Fruit fly (Drosophila melanogaster) whole organism, embryonic: ENCODE results near the gene CG34300.
A peak's percentile ranks its signal among the peaks of the same experiment; 100 is the strongest.

ENCODE experiments used
- CG10147 ChIP-seq: fragments of 200-800 bp; sonication (Bioruptor generic); optimal IDR thresholded peaks from 2 replicates; lab custom pipeline; 2019; ENCODE audit warnings: missing biosample characterization, mild to moderate bottlenecking, missing genetic modification characterization, moderate library complexity
- CG10543 ChIP-seq: fragments of 200-800 bp; sonication (Bioruptor generic); optimal IDR thresholded peaks from 3 replicates; lab custom pipeline; 2017; ENCODE audit warnings: missing biosample characterization, mild to moderate bottlenecking, missing genetic modification characterization, moderate library complexity
- CG10979 ChIP-seq: fragments of 200-800 bp; sonication (Bioruptor generic); optimal IDR thresholded peaks from 2 replicates; lab custom pipeline; 2018; ENCODE audit warnings: missing biosample characterization, mild to moderate bottlenecking, missing genetic modification characterization, moderate library complexity
- CG11247 ChIP-seq: fragments of 200-800 bp; sonication (Bioruptor generic); IDR thresholded peaks from 2 replicates; pipeline ENCODE4 v1.3.6; 2022; ENCODE audit warnings: missing biosample characterization, missing genetic modification characterization
- CG14710 ChIP-seq: fragments of 200-800 bp; sonication (Bioruptor generic); optimal IDR thresholded peaks from 3 replicates; lab custom pipeline; 2019; ENCODE audit warnings: missing biosample characterization, mild to moderate bottlenecking, missing genetic modification characterization, moderate library complexity
- CG15269 ChIP-seq: fragments of 200-800 bp; sonication (Bioruptor generic); optimal IDR thresholded peaks from 2 replicates; lab custom pipeline; 2018; ENCODE audit warnings: missing biosample characterization, mild to moderate bottlenecking, missing genetic modification characterization, moderate library complexity
- CG15601 ChIP-seq: fragments of 200-800 bp; sonication (Bioruptor generic); optimal IDR thresholded peaks from 3 replicates; lab custom pipeline; 2019; ENCODE audit warnings: missing biosample characterization, mild to moderate bottlenecking, missing genetic modification characterization, moderate library complexity
- CG1603 ChIP-seq: fragments of 200-800 bp; sonication (Bioruptor generic); optimal IDR thresholded peaks from 2 replicates; lab custom pipeline; 2019; ENCODE audit warnings: missing biosample characterization, mild to moderate bottlenecking, missing genetic modification characterization, moderate library complexity
- CG17328 ChIP-seq: fragments of 200-800 bp; sonication (Bioruptor generic); IDR thresholded peaks from 2 replicates; pipeline ENCODE4 v1.3.6; 2022; ENCODE audit warnings: missing biosample characterization, missing genetic modification characterization
- CG17361 ChIP-seq: fragments of 200-800 bp; sonication (Bioruptor generic); IDR thresholded peaks from 3 replicates; pipeline ENCODE4 v1.3.6; 2022; ENCODE audit warnings: missing biosample characterization, missing genetic modification characterization
- CG17568 ChIP-seq: fragments of 200-800 bp; sonication (Bioruptor generic); optimal IDR thresholded peaks from 2 replicates; lab custom pipeline; 2018; ENCODE audit warnings: missing biosample characterization, mild to moderate bottlenecking, missing genetic modification characterization, moderate library complexity
- CG18764 ChIP-seq: fragments of 200-800 bp; sonication (Bioruptor generic); optimal IDR thresholded peaks from 3 replicates; lab custom pipeline; 2016; ENCODE audit warnings: missing biosample characterization, missing genetic modification characterization
- CG2712 ChIP-seq: fragments of 200-800 bp; optimal IDR thresholded peaks from 3 replicates; lab custom pipeline; 2019; ENCODE audit warnings: missing biosample characterization, mild to moderate bottlenecking, missing genetic modification characterization, moderate library complexity
- CG31388 ChIP-seq: fragments of 200-800 bp; sonication (Bioruptor generic); optimal IDR thresholded peaks from 2 replicates; lab custom pipeline; 2016; ENCODE audit warnings: missing biosample characterization, missing genetic modification characterization
- CG33557 ChIP-seq: fragments of 200-800 bp; sonication (Bioruptor generic); optimal IDR thresholded peaks from 2 replicates; lab custom pipeline; 2019; ENCODE audit warnings: missing biosample characterization, mild to moderate bottlenecking, missing genetic modification characterization, moderate library complexity
- CG42726 ChIP-seq: fragments of 200-800 bp; sonication (Bioruptor generic); IDR thresholded peaks from 2 replicates; pipeline ENCODE4 v1.3.6; 2022; ENCODE audit warnings: missing biosample characterization, missing genetic modification characterization; ENCODE audit not compliant: partially characterized antibody
- CG5245 ChIP-seq: fragments of 200-800 bp; sonication (Bioruptor generic); optimal IDR thresholded peaks from 3 replicates; lab custom pipeline; 2016; ENCODE audit warnings: missing biosample characterization, missing genetic modification characterization
- CG5953 ChIP-seq: fragments of 200-800 bp; sonication (Bioruptor generic); IDR thresholded peaks from 2 replicates; pipeline ENCODE4 v1.3.6; 2022; ENCODE audit warnings: missing biosample characterization, missing genetic modification characterization
- CG9727 ChIP-seq: fragments of 200-800 bp; sonication (Bioruptor generic); optimal IDR thresholded peaks from 3 replicates; lab custom pipeline; 2017; ENCODE audit warnings: missing biosample characterization, mild to moderate bottlenecking, missing genetic modification characterization
- Dad ChIP-seq: fragments of 200-800 bp; sonication (Bioruptor generic); optimal IDR thresholded peaks from 3 replicates; lab custom pipeline; 2016; ENCODE audit warnings: missing biosample characterization, missing genetic modification characterization
- Deaf1 ChIP-seq: fragments of 200-800 bp; optimal IDR thresholded peaks from 3 replicates; lab custom pipeline; 2019; ENCODE audit warnings: missing biosample characterization, mild to moderate bottlenecking, missing genetic modification characterization, moderate library complexity
- Dek ChIP-seq: fragments of 200-800 bp; sonication (Bioruptor generic); optimal IDR thresholded peaks from 3 replicates; lab custom pipeline; 2019; ENCODE audit warnings: missing biosample characterization, mild to moderate bottlenecking, missing genetic modification characterization, moderate library complexity
- E2f1 ChIP-seq: fragments of 200-800 bp; sonication (Bioruptor generic); IDR thresholded peaks from 2 replicates; pipeline ENCODE4 v1.3.6; 2022; ENCODE audit warnings: missing biosample characterization, missing genetic modification characterization
- Fer3 ChIP-seq: fragments of 200-800 bp; sonication (Bioruptor generic); optimal IDR thresholded peaks from 2 replicates; lab custom pipeline; 2018; ENCODE audit warnings: missing biosample characterization, mild to moderate bottlenecking, missing genetic modification characterization, moderate library complexity
- Hr51 ChIP-seq, 2 experiments: fragments of 200-800 bp; sonication (Bioruptor generic); optimal IDR thresholded peaks; 2 replicates in 1 of 2; 3 replicates in 1 of 2; lab custom pipeline; 2016 to 2018; ENCODE audit warnings: missing biosample characterization in 2 of 2, missing genetic modification characterization in 2 of 2, mild to moderate bottlenecking in 1 of 2, moderate library complexity in 1 of 2
- Lhr ChIP-seq: fragments of 200-800 bp; sonication (Bioruptor generic); optimal IDR thresholded peaks from 3 replicates; lab custom pipeline; 2017; ENCODE audit warnings: mild to moderate bottlenecking, missing biosample characterization, missing genetic modification reagents, missing genetic modification characterization
- MBD-R2 ChIP-seq: fragments of 200-800 bp; sonication (Bioruptor generic); IDR thresholded peaks from 2 replicates; pipeline ENCODE4 v1.3.6; 2022; ENCODE audit warnings: missing biosample characterization, missing genetic modification characterization
- Oaz ChIP-seq: fragments of 200-800 bp; sonication (Bioruptor generic); IDR thresholded peaks from 2 replicates; pipeline ENCODE4 v1.3.6; 2022; ENCODE audit warnings: missing biosample characterization, missing genetic modification characterization
- Ravus ChIP-seq: fragments of 200-800 bp; sonication (Bioruptor generic); IDR thresholded peaks from 2 replicates; pipeline ENCODE4 v1.3.6; 2022; ENCODE audit warnings: missing biosample characterization, missing genetic modification characterization
- Six4 ChIP-seq: fragments of 200-800 bp; sonication (Bioruptor generic); optimal IDR thresholded peaks from 2 replicates; lab custom pipeline; 2016; ENCODE audit warnings: missing biosample characterization, missing genetic modification characterization
- Sox102F ChIP-seq: fragments of 200-800 bp; sonication (Bioruptor generic); optimal IDR thresholded peaks from 2 replicates; lab custom pipeline; 2018; ENCODE audit warnings: missing biosample characterization, mild to moderate bottlenecking, missing genetic modification characterization, moderate library complexity
- YL-1 ChIP-seq: fragments of 200-800 bp; sonication (Bioruptor generic); optimal IDR thresholded peaks from 3 replicates; lab custom pipeline; 2017; ENCODE audit warnings: missing biosample characterization, mild to moderate bottlenecking, missing genetic modification characterization
- aop ChIP-seq: fragments of 200-800 bp; sonication (Bioruptor generic); IDR thresholded peaks from 2 replicates; pipeline ENCODE4 v1.3.6; 2022; ENCODE audit warnings: missing biosample characterization, missing genetic modification characterization
- ara ChIP-seq: fragments of 200-800 bp; sonication (Bioruptor generic); IDR thresholded peaks from 2 replicates; pipeline ENCODE4 v1.3.6; 2022; ENCODE audit warnings: missing biosample characterization, missing genetic modification characterization
- bcd ChIP-seq: fragments of 200-800 bp; sonication (Bioruptor generic); optimal IDR thresholded peaks from 2 replicates; lab custom pipeline; 2017; ENCODE audit warnings: missing biosample characterization, mild to moderate bottlenecking, missing genetic modification characterization
- bsh ChIP-seq, 2 experiments: fragments of 200-800 bp; sonication (Bioruptor generic); optimal IDR thresholded peaks; 2 replicates each; lab custom pipeline; 2017 to 2018; ENCODE audit warnings: mild to moderate bottlenecking in 2 of 2, missing biosample characterization in 2 of 2, missing genetic modification characterization in 2 of 2, moderate library complexity in 1 of 2
- caup ChIP-seq: fragments of 200-800 bp; sonication (Bioruptor generic); optimal IDR thresholded peaks from 3 replicates; lab custom pipeline; 2017; ENCODE audit warnings: missing biosample characterization, mild to moderate bottlenecking, missing genetic modification characterization, moderate library complexity; ENCODE audit not compliant: severe bottlenecking
- ci ChIP-seq: fragments of 200-800 bp; sonication (Bioruptor generic); IDR thresholded peaks from 3 replicates; pipeline ENCODE4 v1.3.6; 2022; ENCODE audit warnings: missing biosample characterization, missing genetic modification characterization
- dmrt99B ChIP-seq: fragments of 200-800 bp; sonication (Bioruptor generic); optimal IDR thresholded peaks from 2 replicates; lab custom pipeline; 2018; ENCODE audit warnings: missing biosample characterization, mild to moderate bottlenecking, missing genetic modification characterization, moderate library complexity
- en ChIP-seq: fragments of 200-800 bp; sonication (Bioruptor generic); optimal IDR thresholded peaks from 2 replicates; lab custom pipeline; 2016; ENCODE audit warnings: missing biosample characterization, missing genetic modification characterization
- grau ChIP-seq: fragments of 200-800 bp; optimal IDR thresholded peaks from 3 replicates; lab custom pipeline; 2019; ENCODE audit warnings: missing biosample characterization, mild to moderate bottlenecking, missing genetic modification characterization, moderate library complexity
- grn ChIP-seq: fragments of 200-800 bp; sonication (Bioruptor generic); optimal IDR thresholded peaks from 3 replicates; lab custom pipeline; 2017; ENCODE audit warnings: missing biosample characterization, missing genetic modification characterization
- luna ChIP-seq: fragments of 200-800 bp; sonication (Bioruptor generic); optimal IDR thresholded peaks from 2 replicates; lab custom pipeline; 2016; ENCODE audit warnings: missing biosample characterization, missing genetic modification characterization
- maf-S ChIP-seq: fragments of 200-800 bp; sonication (Bioruptor generic); optimal IDR thresholded peaks from 2 replicates; lab custom pipeline; 2016; ENCODE audit warnings: missing biosample characterization, missing genetic modification characterization
- mam ChIP-seq: fragments of 200-800 bp; sonication (Bioruptor generic); optimal IDR thresholded peaks from 3 replicates; lab custom pipeline; 2016; ENCODE audit warnings: missing biosample characterization, missing genetic modification characterization
- org-1 ChIP-seq: fragments of 200-800 bp; sonication (Bioruptor generic); optimal IDR thresholded peaks from 2 replicates; lab custom pipeline; 2017; ENCODE audit warnings: missing biosample characterization, missing genetic modification characterization
- rib ChIP-seq: fragments of 200-800 bp; sonication (Bioruptor generic); IDR thresholded peaks from 2 replicates; pipeline ENCODE4 v1.3.6; 2022; ENCODE audit warnings: missing biosample characterization, missing genetic modification characterization
- sna ChIP-seq: fragments of 200-800 bp; sonication (Bioruptor generic); IDR thresholded peaks from 2 replicates; pipeline ENCODE4 v1.3.6; 2022; ENCODE audit warnings: missing biosample characterization, missing genetic modification characterization; ENCODE audit not compliant: partially characterized antibody
- sqz ChIP-seq: fragments of 200-800 bp; sonication (Bioruptor generic); optimal IDR thresholded peaks from 3 replicates; lab custom pipeline; 2018; ENCODE audit warnings: missing biosample characterization, mild to moderate bottlenecking, missing genetic modification characterization
- tap ChIP-seq: fragments of 200-800 bp; optimal IDR thresholded peaks from 3 replicates; lab custom pipeline; 2019; ENCODE audit warnings: missing biosample characterization, mild to moderate bottlenecking, missing genetic modification characterization, moderate library complexity
- tna ChIP-seq: fragments of 200-800 bp; sonication (Bioruptor generic); IDR thresholded peaks from 2 replicates; pipeline ENCODE4 v1.3.6; 2022; ENCODE audit warnings: missing biosample characterization, missing genetic modification characterization; ENCODE audit not compliant: partially characterized antibody

Gene CG34300

dm6 chr3R:30337448-30337847 is 31.0 kb upstream of the CG34300 start (continued):
- TF ChIP-seq CG31388 (GFP tag; lab: Kevin White, UChicago) (no peak), bsh (GFP tag; optimal IDR thresholded peaks at IDR 0.05; lab: Kevin White, UChicago) (no peak), Sox102F (GFP tag; lab: Kevin White, UChicago) (peak; percentile 7), rib (GFP tag; lab: Robert Waterston, UW) (no peak), CG15601 (tag; lab: Kevin White, UChicago) (no peak), grn (GFP tag; lab: Kevin White, UChicago) (no peak), CG9727 (peak; percentile 14), ara (no peak), Deaf1 (tag; lab: Kevin White, UChicago) (no peak), CG17361 (GFP tag; lab: Robert Waterston, UW) (no peak), CG42726 (GFP tag; lab: Robert Waterston, UW) (no peak), CG17568 (GFP tag; lab: Kevin White, UChicago) (no peak), luna (GFP tag; lab: Kevin White, UChicago) (no peak), Ravus (GFP tag; lab: Robert Waterston, UW) (no peak), bcd (GFP tag; lab: Kevin White, UChicago) (no peak), Dad (GFP tag; lab: Kevin White, UChicago) (no peak), Oaz (no peak), Dek (no peak), Hr51 (GFP tag; optimal IDR thresholded peaks at IDR 0.05; lab: Kevin White, UChicago) (peak in 1 of 2 experiments; percentile 21), grau (tag; lab: Kevin White, UChicago) (peak; percentile 28), CG1603 (tag; lab: Kevin White, UChicago) (no peak), YL-1 (no peak), CG10147 (GFP tag; lab: Kevin White, UChicago) (no peak), CG18764 (GFP tag; lab: Kevin White, UChicago) (no peak), CG5245 (GFP tag; lab: Kevin White, UChicago) (no peak), CG17328 (GFP tag; lab: Robert Waterston, UW) (no peak), E2f1 (GFP tag; lab: Robert Waterston, UW) (no peak), sqz (GFP tag; lab: Kevin White, UChicago) (no peak), aop (GFP tag; lab: Robert Waterston, UW) (no peak), Fer3 (tag; lab: Kevin White, UChicago) (peak; percentile 8), CG10979 (tag; lab: Kevin White, UChicago) (no peak), CG11247 (GFP tag; lab: Robert Waterston, UW) (no peak), CG5953 (GFP tag; lab: Robert Waterston, UW) (no peak), mam (GFP tag; lab: Kevin White, UChicago) (no peak), tap (tag; lab: Kevin White, UChicago) (peak; percentile 15), CG33557 (no peak), CG2712 (peak; percentile 5), tna (no peak), CG10543 (no peak), org-1 (no peak), MBD-R2 (GFP tag; lab: Robert Waterston, UW) (no peak), en (GFP tag; lab: Kevin White, UChicago) (no peak), dmrt99B (tag; lab: Kevin White, UChicago) (peak; percentile 54), caup (GFP tag; lab: Kevin White, UChicago) (no peak), ci (GFP tag; lab: Robert Waterston, UW) (no peak), sna (GFP tag; lab: Robert Waterston, UW) (no peak), Six4 (GFP tag; lab: Kevin White, UChicago) (no peak), CG14710 (tag; lab: Kevin White, UChicago) (no peak), CG15269 (tag; lab: Kevin White, UChicago) (peak; percentile 21), Lhr (GFP tag; lab: Kevin White, UChicago) (no peak), maf-S (GFP tag; lab: Kevin White, UChicago) (no peak)
